Fruit fly (Drosophila melanogaster): Measurements from ENCODE around the gene CG14137.

The CG14137 gene

DNA sequence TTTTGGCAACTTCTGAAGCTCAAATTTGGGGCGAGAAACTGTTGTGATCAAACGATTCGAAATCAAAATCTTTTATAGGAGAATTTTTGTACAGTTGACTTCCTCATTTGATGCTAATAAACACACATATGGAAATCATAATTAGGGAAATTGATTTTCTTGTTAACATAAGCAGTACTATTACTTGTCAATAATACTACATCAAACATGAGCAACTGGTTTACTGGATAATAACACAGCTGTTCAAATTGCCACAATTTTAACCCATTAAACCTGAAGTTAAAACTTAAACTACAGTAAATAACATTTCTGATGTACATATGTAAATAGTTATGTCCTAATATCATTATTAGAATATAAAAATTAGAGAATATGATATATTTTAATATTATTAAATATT is 19.9 kb downstream of the CG14137 start, which contains the start of gene CG43390 (continued):
- TF ChIP-seq vvl (GFP tag; IDR thresholded peaks at IDR 0.05) (no peak), Blimp-1 (GFP tag; optimal IDR thresholded peaks at IDR 0.05) (no peak), CG11247 (GFP tag; IDR thresholded peaks at IDR 0.05) (peak; percentile 28; the same call in 1 of the 2 replicates), Hr3 (GFP tag; optimal IDR thresholded peaks at IDR 0.05) (no peak), CG1792 (GFP tag; optimal IDR thresholded peaks at IDR 0.05) (peak; percentile 11), CG9817 (tag; optimal IDR thresholded peaks at IDR 0.05) (peak; percentile 40), Six4 (GFP tag; optimal IDR thresholded peaks at IDR 0.05) (no peak), CG10274 (GFP tag; optimal IDR thresholded peaks at IDR 0.05) (no peak), CG17568 (GFP tag; optimal IDR thresholded peaks at IDR 0.05) (peak; percentile 62), Drgx (GFP tag; IDR thresholded peaks at IDR 0.05) (no peak), pros (GFP tag; optimal IDR thresholded peaks at IDR 0.05) (no peak), Doc3 (GFP tag; IDR thresholded peaks at IDR 0.05; ENCODE audit: partially characterized antibody) (no peak), CG17802 (tag; optimal IDR thresholded peaks at IDR 0.05) (no peak), Dll (GFP tag; IDR thresholded peaks at IDR 0.05; ENCODE audit: partially characterized antibody) (no peak), chm (GFP tag; IDR thresholded peaks at IDR 0.05) (no peak), CG33213 (GFP tag; optimal IDR thresholded peaks at IDR 0.05) (no peak), Dfd (GFP tag; optimal IDR thresholded peaks at IDR 0.05) (no peak), gsb (GFP tag; IDR thresholded peaks at IDR 0.05) (peak; percentile 66), CG2199 (GFP tag; IDR thresholded peaks at IDR 0.05) (no peak), aop (GFP tag; IDR thresholded peaks at IDR 0.05) (no peak), Taf1 (GFP tag; IDR thresholded peaks at IDR 0.05) (no peak), Adf1 (GFP tag; IDR thresholded peaks at IDR 0.05) (peak; percentile 37; the same call in 1 of the 2 replicates), CG17361 (GFP tag; IDR thresholded peaks at IDR 0.05) (peak; percentile 40; the same call in 1 of the 3 replicates), br (optimal IDR thresholded peaks at IDR 0.05) (no peak), so (GFP tag; IDR thresholded peaks at IDR 0.05) (no peak), ac (GFP tag; optimal IDR thresholded peaks at IDR 0.05) (no peak), Hsf (GFP tag; optimal IDR thresholded peaks at IDR 0.05) (no peak), dan (GFP tag; IDR thresholded peaks at IDR 0.05) (no peak), CG30020 (tag; optimal IDR thresholded peaks at IDR 0.05) (no peak), Dbx (GFP tag; IDR thresholded peaks at IDR 0.05) (no peak), cad (GFP tag; optimal IDR thresholded peaks at IDR 0.05) (no peak), nerfin-1 (tag; optimal IDR thresholded peaks at IDR 0.05) (no peak), zen (tag; optimal IDR thresholded peaks at IDR 0.05) (no peak), Dref (GFP tag; IDR thresholded peaks at IDR 0.05) (no peak), Sin3A (optimal IDR thresholded peaks at IDR 0.05) (no peak), ham (GFP tag; IDR thresholded peaks at IDR 0.05) (no peak), z (GFP tag; IDR thresholded peaks at IDR 0.05) (no peak), sob (GFP tag; IDR thresholded peaks at IDR 0.05) (peak; percentile 68; the same call in 1 of the 2 replicates), knrl (GFP tag; IDR thresholded peaks at IDR 0.05; ENCODE audit: partially characterized antibody) (no peak), CG18764 (GFP tag; optimal IDR thresholded peaks at IDR 0.05) (no peak), CG12219 (GFP tag; optimal IDR thresholded peaks at IDR 0.05) (no peak), CG3847 (GFP tag; IDR thresholded peaks at IDR 0.05) (no peak), CG6813 (GFP tag; optimal IDR thresholded peaks at IDR 0.05) (peak; percentile 6), Gug (GFP tag; IDR thresholded peaks at IDR 0.05) (no peak), CHES-1-like (GFP tag; optimal IDR thresholded peaks at IDR 0.05) (no peak), CG5180 (GFP tag; optimal IDR thresholded peaks at IDR 0.05) (no peak), CG12104 (GFP tag; optimal IDR thresholded peaks at IDR 0.05) (no peak), dm (GFP tag; optimal IDR thresholded peaks at IDR 0.05) (no peak), CG34422 (GFP tag; IDR thresholded peaks at IDR 0.05) (no peak), CG4404 (GFP tag; IDR thresholded peaks at IDR 0.05) (no peak), Mad (GFP tag; optimal IDR thresholded peaks at IDR 0.05) (no peak), CG10209 (GFP tag; optimal IDR thresholded peaks at IDR 0.05) (peak; percentile 66), CG16779 (GFP tag; IDR thresholded peaks at IDR 0.05) (no peak)

Data from whole organism, embryonic.